Worm (Caenorhabditis elegans) whole organism, L1 larva: ENCODE measurements around the gene sqst-5.
"Not testable (repeated sequence)": the region's sequence is repeated elsewhere in the genome, so short reads cannot be mapped to it uniquely, and the experiment has no call there.

Experiments used
- ama-1 ChIP-seq: fragments of 150-350 bp; optimal IDR thresholded peaks from 2 replicates; lab custom pipeline; 2014
- elt-3 ChIP-seq, 6 experiments: fragments of 150-350 bp in 1 of 6; sonication (generic microtip); optimal IDR thresholded peaks; 2 replicates each; lab custom pipeline; 2017 to 2018; ENCODE audit warnings: missing biosample characterization in 6 of 6, missing genetic modification characterization in 6 of 6, inconsistent platforms in 1 of 6
- fos-1 ChIP-seq: fragments of 150-350 bp; optimal IDR thresholded peaks from 2 replicates; lab custom pipeline; 2014; ENCODE audit warnings: missing biosample characterization, missing genetic modification characterization
- hpl-2 ChIP-seq: fragments of 150-350 bp; optimal IDR thresholded peaks from 2 replicates; lab custom pipeline; 2014; ENCODE audit warnings: missing biosample characterization, missing genetic modification reagents, missing genetic modification characterization
- lin-14 ChIP-seq: fragments of 200-800 bp; sonication (Bioruptor generic); optimal IDR thresholded peaks from 2 replicates; lab custom pipeline; 2018; ENCODE audit warnings: mild to moderate bottlenecking, missing genetic modification characterization, moderate library complexity, missing compliant biosample characterization
- mef-2 ChIP-seq: fragments of 150-350 bp; optimal IDR thresholded peaks from 2 replicates; lab custom pipeline; 2014; ENCODE audit warnings: missing biosample characterization, missing genetic modification characterization
- nhr-28 ChIP-seq: fragments of 150-350 bp; optimal IDR thresholded peaks from 2 replicates; lab custom pipeline; 2014; ENCODE audit warnings: missing biosample characterization, missing genetic modification characterization
- tbx-2 ChIP-seq: sonication (generic microtip); optimal IDR thresholded peaks from 2 replicates; lab custom pipeline; 2016; ENCODE audit warnings: missing genetic modification characterization, missing compliant biosample characterization
- unc-62 ChIP-seq: fragments of 150-350 bp; optimal IDR thresholded peaks from 2 replicates; lab custom pipeline; 2014; ENCODE audit warnings: missing biosample characterization, missing genetic modification reagents, missing genetic modification characterization
- ztf-4 ChIP-seq: fragments of 150-350 bp; optimal IDR thresholded peaks from 2 replicates; lab custom pipeline; 2014; ENCODE audit warnings: missing biosample characterization, missing genetic modification characterization

ce11 chrIII:121983-122449 is 25.4 kb downstream of the sqst-5 start, which contains the start of gene C29F9.12:
- TF ChIP-seq unc-62 (GFP tag; lab: Kevin White, UChicago); ama-1 (lab: Kevin White, UChicago); mef-2 (tag; lab: Kevin White, UChicago); tbx-2 (tag; lab: Kevin White, UChicago); ztf-4 (tag; lab: Kevin White, UChicago); nhr-28; hpl-2 (GFP tag; lab: Kevin White, UChicago); fos-1; lin-14; elt-3 (tag; optimal IDR thresholded peaks at IDR 0.05; lab: Kevin White, UChicago): not testable (repeated sequence)
